Worm (Caenorhabditis elegans): ENCODE data around the gene Y22D7AR.6.

ce11 chrIII:1674760-1675159, 1.8 kb downstream of the Y22D7AR.6 start:
- TF ChIP-seq dao-5 (tag; optimal IDR thresholded peaks at IDR 0.05) (no peak), W03F9.2 (tag; optimal IDR thresholded peaks at IDR 0.05) (no peak), him-1 (tag; optimal IDR thresholded peaks at IDR 0.05) (no peak)

Measured in whole organism, L4/young adult.